Worm (Caenorhabditis elegans): ENCODE measurements around the gene R11D1.7.

DNA sequence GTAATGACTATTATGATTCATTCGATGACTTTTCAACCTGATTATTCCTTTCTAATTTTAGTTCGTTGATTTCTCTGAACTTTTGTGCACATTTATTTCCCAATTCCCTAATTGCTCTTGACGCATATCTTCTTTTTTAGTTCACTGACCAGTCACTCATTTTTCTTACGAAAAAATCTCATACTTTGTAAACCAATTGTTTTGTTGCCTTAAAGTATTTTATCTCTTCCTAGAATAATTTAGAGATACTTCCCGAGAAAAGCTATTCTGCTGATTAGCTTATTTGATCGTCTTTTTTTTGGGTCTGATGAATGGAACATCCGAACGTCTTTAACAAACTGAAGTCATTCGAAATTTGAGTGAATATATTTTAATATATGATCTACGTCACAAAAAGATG, 40.5 kb upstream of the R11D1.7 start:
- TF ChIP-seq nhr-28 (tag; optimal IDR thresholded peaks at IDR 0.05), result no peak
- no peak for TF ChIP-seq nhr-76 (tag; optimal IDR thresholded peaks at IDR 0.05)
- no peak for TF ChIP-seq elt-3 (tag; optimal IDR thresholded peaks at IDR 0.05)
- no peak for TF ChIP-seq lin-13 (tag; optimal IDR thresholded peaks at IDR 0.05)
